Worm (Caenorhabditis elegans) whole organism, L3 larva: ENCODE measurements around the gene unc-45.

ENCODE experiments used
- ZK546.5 ChIP-seq: sonication (generic microtip); optimal IDR thresholded peaks from 2 replicates; lab custom pipeline; 2017; ENCODE audit warnings: missing biosample characterization, missing genetic modification characterization
- ama-1 ChIP-seq: fragments of 150-350 bp; optimal IDR thresholded peaks from 2 replicates; lab custom pipeline; 2018
- ceh-16 ChIP-seq: sonication (generic microtip); optimal IDR thresholded peaks from 2 replicates; lab custom pipeline; 2017; ENCODE audit warnings: missing biosample characterization, missing genetic modification characterization
- ceh-28 ChIP-seq: fragments of 150-350 bp; optimal IDR thresholded peaks from 2 replicates; lab custom pipeline; 2014; ENCODE audit warnings: missing biosample characterization, missing genetic modification reagents, missing genetic modification characterization
- ceh-82 ChIP-seq: fragments of 150-350 bp; optimal IDR thresholded peaks from 2 replicates; lab custom pipeline; 2014; ENCODE audit warnings: missing biosample characterization, missing genetic modification characterization
- ceh-9 ChIP-seq: sonication (generic microtip); optimal IDR thresholded peaks from 2 replicates; lab custom pipeline; 2018; ENCODE audit warnings: missing biosample characterization, missing genetic modification characterization
- egl-27 ChIP-seq: sonication (generic microtip); optimal IDR thresholded peaks from 4 replicates; lab custom pipeline; 2017; ENCODE audit warnings: missing biosample characterization, missing genetic modification reagents, missing genetic modification characterization
- egl-5 ChIP-seq: fragments of 150-350 bp; optimal IDR thresholded peaks from 2 replicates; lab custom pipeline; 2017; ENCODE audit warnings: missing biosample characterization, missing genetic modification reagents, missing genetic modification characterization, inconsistent platforms
- elt-1 ChIP-seq: fragments of 150-350 bp; optimal IDR thresholded peaks from 2 replicates; lab custom pipeline; 2014; ENCODE audit warnings: missing biosample characterization, missing genetic modification characterization
- elt-2 ChIP-seq: sonication (generic microtip); optimal IDR thresholded peaks from 2 replicates; lab custom pipeline; 2016; ENCODE audit warnings: missing genetic modification reagents, mild to moderate bottlenecking, missing genetic modification characterization, missing compliant biosample characterization
- elt-3 ChIP-seq, 3 experiments: fragments of 150-350 bp in 1 of 3; sonication (generic microtip) in 2 of 3; optimal IDR thresholded peaks; 2 replicates in 2 of 3; 4 replicates in 1 of 3; lab custom pipeline; 2014 to 2017; ENCODE audit warnings: missing biosample characterization in 3 of 3, missing genetic modification characterization in 3 of 3
- eor-1 ChIP-seq, 2 experiments: fragments of 150-350 bp; optimal IDR thresholded peaks; 2 replicates each; lab custom pipeline; 2014 to 2018; ENCODE audit warnings: missing biosample characterization in 2 of 2, missing genetic modification characterization in 2 of 2
- fkh-10 ChIP-seq: sonication (generic microtip); optimal IDR thresholded peaks from 2 replicates; lab custom pipeline; 2017; ENCODE audit warnings: missing biosample characterization, missing genetic modification reagents, missing genetic modification characterization
- fkh-2 ChIP-seq: fragments of 150-350 bp; optimal IDR thresholded peaks from 2 replicates; lab custom pipeline; 2014; ENCODE audit warnings: missing biosample characterization, missing genetic modification reagents, missing genetic modification characterization
- fos-1 ChIP-seq: fragments of 150-350 bp; optimal IDR thresholded peaks from 2 replicates; lab custom pipeline; 2014; ENCODE audit warnings: missing biosample characterization, missing genetic modification characterization
- hmg-11 ChIP-seq: sonication (generic microtip); optimal IDR thresholded peaks from 2 replicates; lab custom pipeline; 2016; ENCODE audit warnings: missing genetic modification characterization, missing compliant biosample characterization
- jun-1 ChIP-seq: fragments of 150-350 bp; optimal IDR thresholded peaks from 2 replicates; lab custom pipeline; 2014; ENCODE audit warnings: missing biosample characterization, missing genetic modification reagents, missing genetic modification characterization
- lin-15B ChIP-seq: fragments of 150-350 bp; optimal IDR thresholded peaks from 2 replicates; lab custom pipeline; 2014; ENCODE audit warnings: missing biosample characterization, missing genetic modification characterization
- lin-39 ChIP-seq: fragments of 150-350 bp; optimal IDR thresholded peaks from 2 replicates; lab custom pipeline; 2018; ENCODE audit warnings: missing biosample characterization, missing genetic modification reagents, missing genetic modification characterization
- mdl-1 ChIP-seq: fragments of 150-350 bp; optimal IDR thresholded peaks from 2 replicates; lab custom pipeline; 2014; ENCODE audit warnings: missing biosample characterization, missing genetic modification characterization
- mml-1 ChIP-seq: fragments of 150-350 bp; sonication (generic microtip); optimal IDR thresholded peaks from 3 replicates; lab custom pipeline; 2014; ENCODE audit warnings: missing biosample characterization, missing genetic modification characterization
- nfya-1 ChIP-seq: sonication (generic microtip); optimal IDR thresholded peaks from 2 replicates; lab custom pipeline; 2017; ENCODE audit warnings: missing genetic modification characterization, mild to moderate bottlenecking, missing compliant biosample characterization, antibody characterized with exemption, moderate library complexity; ENCODE audit not compliant: insufficient read depth
- nhr-11 ChIP-seq: fragments of 150-350 bp; optimal IDR thresholded peaks from 2 replicates; lab custom pipeline; 2014; ENCODE audit warnings: missing biosample characterization, missing genetic modification characterization
- nhr-12 ChIP-seq: fragments of 150-350 bp; optimal IDR thresholded peaks from 2 replicates; lab custom pipeline; 2014; ENCODE audit warnings: missing biosample characterization, missing genetic modification characterization
- nhr-23 ChIP-seq: fragments of 150-350 bp; optimal IDR thresholded peaks from 2 replicates; lab custom pipeline; 2014; ENCODE audit warnings: missing biosample characterization, missing genetic modification reagents, missing genetic modification characterization
- nhr-237 ChIP-seq: fragments of 150-350 bp; optimal IDR thresholded peaks from 2 replicates; lab custom pipeline; 2014; ENCODE audit warnings: missing biosample characterization, missing genetic modification characterization
- nhr-25 ChIP-seq: sonication (generic microtip); optimal IDR thresholded peaks from 2 replicates; lab custom pipeline; 2017; ENCODE audit warnings: missing biosample characterization, missing genetic modification characterization
- nhr-28 ChIP-seq: fragments of 150-350 bp; optimal IDR thresholded peaks from 2 replicates; lab custom pipeline; 2014; ENCODE audit warnings: missing biosample characterization, missing genetic modification characterization
- nhr-43 ChIP-seq: sonication (generic microtip); optimal IDR thresholded peaks from 2 replicates; lab custom pipeline; 2016; ENCODE audit warnings: mild to moderate bottlenecking, missing genetic modification characterization, missing compliant biosample characterization; ENCODE audit not compliant: poor library complexity, severe bottlenecking
- nhr-67 ChIP-seq: fragments of 150-350 bp; optimal IDR thresholded peaks from 2 replicates; lab custom pipeline; 2014; ENCODE audit warnings: missing biosample characterization, missing genetic modification characterization
- nhr-76 ChIP-seq: fragments of 150-350 bp; sonication (generic microtip); optimal IDR thresholded peaks from 5 replicates; lab custom pipeline; 2014; ENCODE audit warnings: missing biosample characterization, missing genetic modification characterization
- nhr-77 ChIP-seq: fragments of 150-350 bp; optimal IDR thresholded peaks from 2 replicates; lab custom pipeline; 2014; ENCODE audit warnings: missing biosample characterization, missing genetic modification characterization
- pha-4 ChIP-seq: fragments of 150-350 bp; optimal IDR thresholded peaks from 2 replicates; lab custom pipeline; 2014; ENCODE audit warnings: missing biosample characterization, missing genetic modification reagents, missing genetic modification characterization
- pqm-1 ChIP-seq: fragments of 150-350 bp; optimal IDR thresholded peaks from 2 replicates; lab custom pipeline; 2017; ENCODE audit warnings: missing biosample characterization, missing genetic modification characterization, inconsistent platforms
- sea-2 ChIP-seq: fragments of 150-350 bp; sonication (generic microtip); optimal IDR thresholded peaks from 4 replicates; lab custom pipeline; 2014; ENCODE audit warnings: missing biosample characterization, missing genetic modification reagents, missing genetic modification characterization
- snpc-4 ChIP-seq: fragments of 150-350 bp; optimal IDR thresholded peaks from 2 replicates; lab custom pipeline; 2014; ENCODE audit warnings: missing biosample characterization, missing genetic modification characterization
- tbx-2 ChIP-seq: sonication (generic microtip); optimal IDR thresholded peaks from 2 replicates; lab custom pipeline; 2016; ENCODE audit warnings: mild to moderate bottlenecking, missing genetic modification characterization, missing compliant biosample characterization
- unc-39 ChIP-seq: sonication (generic microtip); optimal IDR thresholded peaks from 4 replicates; lab custom pipeline; 2017; ENCODE audit warnings: missing biosample characterization, missing genetic modification characterization
- unc-62 ChIP-seq: fragments of 150-350 bp; sonication (generic microtip); optimal IDR thresholded peaks from 4 replicates; lab custom pipeline; 2014; ENCODE audit warnings: missing biosample characterization, missing genetic modification reagents, missing genetic modification characterization
- zag-1 ChIP-seq: fragments of 150-350 bp; optimal IDR thresholded peaks from 2 replicates; lab custom pipeline; 2014; ENCODE audit warnings: missing biosample characterization, missing genetic modification characterization
- ztf-11 ChIP-seq: fragments of 150-350 bp; optimal IDR thresholded peaks from 2 replicates; lab custom pipeline; 2014; ENCODE audit warnings: missing biosample characterization, missing genetic modification characterization
- ztf-4 ChIP-seq: fragments of 150-350 bp; optimal IDR thresholded peaks from 2 replicates; lab custom pipeline; 2014; ENCODE audit warnings: missing biosample characterization, missing genetic modification characterization

unc-45 gene

ce11 chrIII:509045-509444 lies 17.7 kb downstream of the unc-45 start:
- TF ChIP-seq mml-1 (no peak), nhr-43 (no peak), fos-1 (no peak), egl-5 (tag; lab: Kevin White, UChicago) (no peak), nhr-23 (no peak), hmg-11 (no peak), elt-2 (tag; lab: Kevin White, UChicago) (no peak), ztf-4 (no peak), ceh-82 (no peak), nhr-67 (no peak), nhr-28 (tag; lab: Kevin White, UChicago) (no peak), elt-3 (tag; optimal IDR thresholded peaks at IDR 0.05; lab: Kevin White, UChicago) (no peak), nhr-237 (tag; lab: Kevin White, UChicago) (no peak), unc-39 (tag; lab: Kevin White, UChicago) (no peak), eor-1 (tag; optimal IDR thresholded peaks at IDR 0.05; lab: Kevin White, UChicago) (no peak), nhr-76 (tag; lab: Kevin White, UChicago) (no peak), ceh-28 (tag; lab: Kevin White, UChicago) (no peak)

DNA sequence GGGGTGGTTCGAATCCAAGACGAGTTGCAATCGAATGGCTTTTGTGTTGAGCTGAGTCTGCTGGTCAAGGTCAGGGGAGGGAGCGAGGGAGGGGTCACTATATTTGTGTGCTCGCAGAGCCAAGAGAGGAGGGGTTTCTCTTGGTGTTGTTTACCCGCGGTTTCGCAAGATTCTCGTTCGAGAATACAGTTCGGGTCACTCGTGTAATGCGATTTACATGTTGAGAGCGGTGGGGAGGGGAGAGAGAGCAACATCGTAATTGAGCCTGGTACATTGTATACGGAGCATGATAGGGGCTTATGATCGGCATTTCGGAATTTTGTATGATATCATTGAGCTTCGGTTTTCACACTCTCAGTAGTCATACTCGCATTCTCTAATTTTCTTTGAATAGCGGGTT lies 20.8 kb downstream of the unc-45 start, which contains the start of gene F30H5.3:
TSS of gene F30H5.3 (minus strand) at position 101 of the 400 bp plus-strand sequence.
- TF ChIP-seq nhr-28 (tag; lab: Kevin White, UChicago) (no peak), hmg-11 (no peak), eor-1 (tag; optimal IDR thresholded peaks at IDR 0.05; lab: Kevin White, UChicago) (no peak), nhr-12 (tag; lab: Kevin White, UChicago) (no peak), egl-5 (tag; lab: Kevin White, UChicago) (no peak), snpc-4 (tag; lab: Kevin White, UChicago) (no peak), unc-62 (GFP tag; lab: Kevin White, UChicago) (no peak), ceh-82 (no peak), ztf-11 (tag; lab: Kevin White, UChicago) (no peak), ceh-16 (tag; lab: Kevin White, UChicago) (no peak), unc-39 (tag; lab: Kevin White, UChicago) (no peak), nhr-25 (tag; lab: Kevin White, UChicago) (no peak), pqm-1 (tag; lab: Kevin White, UChicago) (no peak), ZK546.5 (tag; lab: Kevin White, UChicago) (no peak), lin-39 (tag; lab: Kevin White, UChicago) (no peak), ceh-28 (tag; lab: Kevin White, UChicago) (no peak), lin-15B (tag; lab: Kevin White, UChicago) (no peak), nhr-23 (no peak), nhr-11 (tag; lab: Kevin White, UChicago) (no peak)

ce11 chrIII:513360-513759 lies 22.0 kb downstream of the unc-45 start:
- TF ChIP-seq nhr-11 (tag; lab: Kevin White, UChicago) (no peak), pha-4 (tag; lab: Kevin White, UChicago) (peak; percentile 16)

- TF ChIP-seq lin-39 (tag; lab: Kevin White, UChicago) (no peak), unc-62 (GFP tag; lab: Kevin White, UChicago) (no peak), nhr-12 (tag; lab: Kevin White, UChicago) (no peak), mml-1 (no peak), pqm-1 (tag; lab: Kevin White, UChicago) (no peak), mdl-1 (no peak), ama-1 (no peak), nfya-1 (tag; lab: Kevin White, UChicago) (no peak), nhr-67 (no peak), nhr-43 (no peak), nhr-28 (tag; lab: Kevin White, UChicago) (no peak), egl-27 (tag; lab: Kevin White, UChicago) (no peak), fkh-10 (GFP tag; lab: Kevin White, UChicago) (no peak), nhr-77 (tag; lab: Kevin White, UChicago) (no peak), ceh-82 (no peak)
Observed at ce11 chrIII:523944-524343, 32.6 kb downstream of the unc-45 start, which contains the start of gene T22F7.3. T22F7.3 (minus strand) TSS chrIII:524044.

DNA sequence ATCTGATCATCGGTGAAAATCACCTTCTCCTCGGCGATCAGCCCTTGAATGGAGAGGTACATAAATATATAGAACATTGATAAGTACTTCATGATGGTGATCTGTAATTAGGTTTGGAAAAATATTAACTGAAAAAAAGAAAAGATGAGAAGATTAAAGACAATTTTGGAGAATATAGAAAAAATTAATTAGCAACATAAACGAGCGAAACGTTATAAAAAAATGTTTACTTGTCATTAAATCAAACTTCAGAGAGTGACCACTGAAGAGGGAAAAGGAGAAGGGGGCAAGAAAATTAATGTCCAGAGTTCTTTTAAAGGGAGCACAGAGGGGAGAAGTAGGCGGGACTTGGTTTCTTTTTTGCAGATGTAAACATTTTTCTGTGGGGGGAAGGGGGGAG lies 35.5 kb downstream of the unc-45 start, which contains the start of gene T22F7.4:
TSS of gene T22F7.4 (minus strand) at position 101 of the 400 bp plus-strand sequence.
- TF ChIP-seq tbx-2 (no peak), ZK546.5 (tag; lab: Kevin White, UChicago) (no peak), nhr-28 (tag; lab: Kevin White, UChicago) (no peak), ama-1 (no peak), elt-1 (tag; lab: Kevin White, UChicago) (no peak), hmg-11 (no peak), nhr-12 (tag; lab: Kevin White, UChicago) (no peak), zag-1 (no peak), snpc-4 (tag; lab: Kevin White, UChicago) (no peak), nhr-43 (no peak), fkh-2 (tag; lab: Kevin White, UChicago) (no peak), ceh-9 (no peak), ceh-16 (tag; lab: Kevin White, UChicago) (no peak), nhr-23 (no peak), sea-2 (GFP tag; lab: Kevin White, UChicago) (no peak), ztf-11 (tag; lab: Kevin White, UChicago) (no peak), nhr-76 (tag; lab: Kevin White, UChicago) (no peak), pqm-1 (tag; lab: Kevin White, UChicago) (no peak), jun-1 (tag; lab: Kevin White, UChicago) (no peak), lin-39 (tag; lab: Kevin White, UChicago) (no peak)
